Worm (Caenorhabditis elegans): ENCODE data around the gene nas-37.

The nas-37 gene

ce11 chrX:9948963-9949362 lies at the start of gene nas-37:
nas-37 (minus strand) TSS chrX:9949063.
- TF ChIP-seq nhr-90 (tag; optimal IDR thresholded peaks at IDR 0.05; ENCODE audit: poor library complexity) (no peak), efl-3 (GFP tag; optimal IDR thresholded peaks at IDR 0.05) (no peak), mep-1 (tag; optimal IDR thresholded peaks at IDR 0.05) (no peak), jun-1 (tag; optimal IDR thresholded peaks at IDR 0.05) (no peak), blmp-1 (tag; optimal IDR thresholded peaks at IDR 0.05) (peak; percentile 58), nhr-77 (tag; optimal IDR thresholded peaks at IDR 0.05) (no peak)

DNA sequence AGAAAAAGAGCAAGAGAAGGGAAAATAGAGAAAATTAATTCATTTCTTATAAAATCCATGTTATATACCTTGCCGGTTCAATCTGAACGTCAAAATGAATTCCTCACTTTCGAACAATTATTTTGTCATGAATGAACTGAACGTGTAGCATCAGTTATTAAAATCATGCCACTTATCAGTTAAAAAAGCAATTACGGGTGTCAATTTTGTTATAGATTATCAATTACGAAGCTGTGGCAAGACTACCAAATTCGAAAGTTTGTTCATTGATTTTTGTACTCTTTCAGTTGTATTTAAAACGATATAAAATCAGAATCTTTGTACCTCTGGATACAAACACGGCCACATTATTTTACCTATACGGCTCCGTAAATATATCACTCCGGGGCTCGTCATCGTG lies 48.5 kb upstream of the nas-37 start:
- TF ChIP-seq pag-3 (tag; optimal IDR thresholded peaks at IDR 0.05; ENCODE audit: borderline replicate concordance, insufficient read depth): no peak
- no peak for TF ChIP-seq hlh-17 (GFP tag; optimal IDR thresholded peaks at IDR 0.05; ENCODE audit: borderline replicate concordance)
- no peak for TF ChIP-seq mdl-1 (tag; optimal IDR thresholded peaks at IDR 0.05)
- no peak for TF ChIP-seq unc-30 (tag; optimal IDR thresholded peaks at IDR 0.05)
- no peak for TF ChIP-seq jun-1 (tag; optimal IDR thresholded peaks at IDR 0.05)

DNA sequence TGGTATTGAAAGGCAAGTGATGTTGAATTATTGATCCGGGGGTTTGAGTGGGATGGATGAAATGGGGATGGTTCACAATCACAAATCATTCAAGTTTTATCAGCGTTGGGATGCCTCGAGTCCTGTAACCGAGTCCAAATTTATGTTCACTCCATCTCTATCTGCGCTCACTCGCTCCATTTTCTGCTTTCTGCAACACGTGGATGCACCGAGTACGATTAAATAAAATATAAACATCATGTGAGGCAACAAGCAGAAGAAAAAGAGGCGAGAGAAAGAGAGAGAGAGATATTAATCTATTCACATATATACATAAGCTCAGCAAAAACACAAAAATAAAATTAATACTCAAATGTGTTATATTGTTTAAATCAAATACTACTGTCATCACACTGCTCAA lies 44.2 kb upstream of the nas-37 start:
- no peak for TF ChIP-seq efl-1 (optimal IDR thresholded peaks at IDR 0.05)
- TF ChIP-seq efl-1 (GFP tag; optimal IDR thresholded peaks at IDR 0.05 in 1 of 2): no peak
- no peak for TF ChIP-seq ets-5 (GFP tag; IDR thresholded peaks at IDR 0.05)
- TF ChIP-seq egl-13 (tag; optimal IDR thresholded peaks at IDR 0.05): no peak
- TF ChIP-seq jun-1 (tag; optimal IDR thresholded peaks at IDR 0.05): no peak
- TF ChIP-seq nhr-12 (tag; optimal IDR thresholded peaks at IDR 0.05): no peak
- TF ChIP-seq nhr-76 (tag; optimal IDR thresholded peaks at IDR 0.05): no peak
- TF ChIP-seq pag-3 (tag; optimal IDR thresholded peaks at IDR 0.05; ENCODE audit: borderline replicate concordance, insufficient read depth): no peak
- no peak for TF ChIP-seq swsn-7 (tag; optimal IDR thresholded peaks at IDR 0.05)
- peak; percentile 1 for TF ChIP-seq snu-23 (GFP tag; optimal IDR thresholded peaks at IDR 0.05)
- no peak for TF ChIP-seq nhr-237 (tag; optimal IDR thresholded peaks at IDR 0.05)
- no peak for TF ChIP-seq hpl-2 (GFP tag; optimal IDR thresholded peaks at IDR 0.05)
- peak; percentile 5 for TF ChIP-seq nhr-71 (tag; optimal IDR thresholded peaks at IDR 0.05)
- no peak for TF ChIP-seq aha-1 (tag; optimal IDR thresholded peaks at IDR 0.05)
- TF ChIP-seq ceh-63 (GFP tag; optimal IDR thresholded peaks at IDR 0.05): no peak
- TF ChIP-seq rnt-1 (tag; optimal IDR thresholded peaks at IDR 0.05): no peak
- TF ChIP-seq mef-2 (tag; optimal IDR thresholded peaks at IDR 0.05): no peak
- TF ChIP-seq ceh-8 (GFP tag; optimal IDR thresholded peaks at IDR 0.05): no peak
- no peak for TF ChIP-seq hlh-4 (tag; optimal IDR thresholded peaks at IDR 0.05)
- TF ChIP-seq F16B12.6 (tag; optimal IDR thresholded peaks at IDR 0.05): no peak
- TF ChIP-seq mep-1 (tag; optimal IDR thresholded peaks at IDR 0.05): no peak
- TF ChIP-seq lin-14 (GFP tag; optimal IDR thresholded peaks at IDR 0.05): peak; percentile 36
- TF ChIP-seq sup-37 (GFP tag; optimal IDR thresholded peaks at IDR 0.05): no peak
- no peak for TF ChIP-seq lir-3 (tag; optimal IDR thresholded peaks at IDR 0.05; ENCODE audit: poor library complexity)
- TF ChIP-seq fos-1 (tag; optimal IDR thresholded peaks at IDR 0.05): no peak
- TF ChIP-seq grh-1 (GFP tag; IDR thresholded peaks at IDR 0.05): no peak
- no peak for TF ChIP-seq sptf-1 (tag; optimal IDR thresholded peaks at IDR 0.05)
- TF ChIP-seq unc-62 (GFP tag; optimal IDR thresholded peaks at IDR 0.05): no peak
- no peak for TF ChIP-seq C16A3.4 (tag; optimal IDR thresholded peaks at IDR 0.05)
- TF ChIP-seq efl-3 (GFP tag; optimal IDR thresholded peaks at IDR 0.05): no peak
- TF ChIP-seq elt-3 (tag; optimal IDR thresholded peaks at IDR 0.05): no peak
- TF ChIP-seq pqm-1 (tag; optimal IDR thresholded peaks at IDR 0.05): no peak
- TF ChIP-seq mdl-1 (tag; optimal IDR thresholded peaks at IDR 0.05): no peak
- no peak for TF ChIP-seq lsy-2 (tag; optimal IDR thresholded peaks at IDR 0.05)
- no peak for TF ChIP-seq tbx-2 (tag; optimal IDR thresholded peaks at IDR 0.05)
- no peak for TF ChIP-seq ztf-11 (tag; optimal IDR thresholded peaks at IDR 0.05)
- no peak for TF ChIP-seq nhr-19 (GFP tag; conservative IDR thresholded peaks at IDR 0.05)
- no peak for TF ChIP-seq mab-9 (GFP tag; IDR thresholded peaks at IDR 0.05)
- no peak for TF ChIP-seq unc-86 (tag; optimal IDR thresholded peaks at IDR 0.05)
- TF ChIP-seq unc-30 (tag; optimal IDR thresholded peaks at IDR 0.05): no peak
- no peak for TF ChIP-seq aly-2 (tag; optimal IDR thresholded peaks at IDR 0.05)
- no peak for TF ChIP-seq ztf-4 (tag; optimal IDR thresholded peaks at IDR 0.05)
- no peak for TF ChIP-seq Y116A8C.19 (tag; optimal IDR thresholded peaks at IDR 0.05; ENCODE audit: borderline replicate concordance)
- TF ChIP-seq nhr-90 (tag; optimal IDR thresholded peaks at IDR 0.05; ENCODE audit: poor library complexity): no peak
- TF ChIP-seq xbp-1 (tag; optimal IDR thresholded peaks at IDR 0.05): no peak
- no peak for TF ChIP-seq lin-13 (GFP tag; optimal IDR thresholded peaks at IDR 0.05)
